Worm (Caenorhabditis elegans): ENCODE data around the gene Y73F8A.36.

The Y73F8A.36 gene

DNA sequence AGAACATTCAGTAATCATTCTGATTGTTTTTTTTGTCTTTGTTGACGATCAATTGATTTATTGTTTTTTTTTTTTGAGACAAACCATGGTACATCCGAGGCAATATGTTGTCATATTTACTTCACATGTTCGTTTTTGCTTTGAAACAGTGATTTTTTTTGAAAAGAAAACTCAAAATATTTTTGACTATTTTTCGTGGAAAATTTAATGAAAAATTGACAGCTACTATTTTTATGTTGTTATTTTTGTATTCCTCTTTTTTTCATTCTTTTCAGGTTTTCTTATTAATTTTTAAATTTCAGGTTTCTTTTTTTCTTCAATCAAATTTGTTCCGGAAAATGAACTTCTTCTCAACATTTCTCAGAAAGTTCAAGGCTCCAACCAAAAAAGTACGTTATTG is at the start of gene Y73F8A.36:
Gene Y73F8A.36 (plus strand): TSS at position 301 of the 400 bp plus-strand sequence.
- TF ChIP-seq egl-27 (tag; optimal IDR thresholded peaks at IDR 0.05) (no peak), sma-3 (GFP tag; optimal IDR thresholded peaks at IDR 0.05) (no peak), crh-2 (tag; optimal IDR thresholded peaks at IDR 0.05) (no peak), ceh-16 (tag; optimal IDR thresholded peaks at IDR 0.05) (no peak), fos-1 (tag; optimal IDR thresholded peaks at IDR 0.05) (no peak), mab-5 (tag; optimal IDR thresholded peaks at IDR 0.05) (no peak), ztf-11 (tag; optimal IDR thresholded peaks at IDR 0.05) (no peak), lin-11 (tag; optimal IDR thresholded peaks at IDR 0.05) (no peak), sma-9 (GFP tag; optimal IDR thresholded peaks at IDR 0.05) (no peak), sma-9 (tag; optimal IDR thresholded peaks at IDR 0.05) (no peak), gmeb-1 (tag; optimal IDR thresholded peaks at IDR 0.05) (no peak), sem-4 (tag; optimal IDR thresholded peaks at IDR 0.05) (no peak), snpc-4 (tag; optimal IDR thresholded peaks at IDR 0.05) (no peak), peb-1 (tag; optimal IDR thresholded peaks at IDR 0.05) (no peak), nhr-129 (tag; optimal IDR thresholded peaks at IDR 0.05) (no peak), unc-62 (GFP tag; optimal IDR thresholded peaks at IDR 0.05) (no peak), blmp-1 (tag; optimal IDR thresholded peaks at IDR 0.05; ENCODE audit: insufficient read depth) (no peak), alr-1 (tag; optimal IDR thresholded peaks at IDR 0.05) (no peak), mbf-1 (tag; optimal IDR thresholded peaks at IDR 0.05) (no peak)

DNA sequence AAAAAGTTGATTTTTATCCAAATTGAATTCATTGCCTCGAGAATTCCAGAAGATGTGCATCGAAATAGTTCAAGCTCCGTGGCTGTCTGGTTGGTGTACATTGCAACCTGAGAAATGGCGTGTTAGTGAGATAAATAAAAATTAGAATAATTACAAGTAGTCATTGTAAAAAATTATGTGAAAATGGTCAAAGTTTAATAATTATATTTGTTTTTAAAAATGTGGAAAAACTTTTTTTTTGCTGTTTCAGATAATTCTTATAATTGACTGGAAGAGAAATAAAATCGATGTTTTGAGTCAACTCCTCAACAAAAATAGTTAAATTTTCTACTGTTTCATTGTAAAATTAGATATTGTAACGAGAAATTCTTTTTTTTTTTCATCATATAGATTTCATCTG is 42.8 kb upstream of the Y73F8A.36 start, which contains the start of gene sra-30:
Gene sra-30 (minus strand): TSS at position 101 of the 400 bp plus-strand sequence.
- TF ChIP-seq fos-1 (tag; optimal IDR thresholded peaks at IDR 0.05), result no peak
- no peak for TF ChIP-seq ztf-1 (GFP tag; conservative IDR thresholded peaks at IDR 0.05)
- TF ChIP-seq elt-1 (tag; optimal IDR thresholded peaks at IDR 0.05), result no peak
- TF ChIP-seq nhr-77 (tag; optimal IDR thresholded peaks at IDR 0.05), result no peak
- TF ChIP-seq nhr-11 (tag; optimal IDR thresholded peaks at IDR 0.05), result no peak
- TF ChIP-seq dmd-4 (tag; optimal IDR thresholded peaks at IDR 0.05), result no peak
- no peak for TF ChIP-seq Y55F3AM.14 (GFP tag; optimal IDR thresholded peaks at IDR 0.05)
- TF ChIP-seq lin-39 (tag; optimal IDR thresholded peaks at IDR 0.05), result no peak
- TF ChIP-seq zag-1 (tag; optimal IDR thresholded peaks at IDR 0.05), result no peak
- TF ChIP-seq ama-1 (optimal IDR thresholded peaks at IDR 0.05), result no peak
- no peak for TF ChIP-seq sma-9 (GFP tag; optimal IDR thresholded peaks at IDR 0.05)
- TF ChIP-seq sma-9 (tag; optimal IDR thresholded peaks at IDR 0.05), result no peak
- no peak for TF ChIP-seq R02D3.7 (tag; optimal IDR thresholded peaks at IDR 0.05)
- no peak for TF ChIP-seq unc-39 (tag; optimal IDR thresholded peaks at IDR 0.05)
- no peak for TF ChIP-seq ztf-11 (tag; optimal IDR thresholded peaks at IDR 0.05)
- TF ChIP-seq F13H6.1 (tag; optimal IDR thresholded peaks at IDR 0.05), result no peak
- TF ChIP-seq lin-13 (GFP tag; optimal IDR thresholded peaks at IDR 0.05), result no peak
- no peak for TF ChIP-seq crh-2 (tag; optimal IDR thresholded peaks at IDR 0.05)
- no peak for TF ChIP-seq ceh-16 (tag; optimal IDR thresholded peaks at IDR 0.05)

DNA sequence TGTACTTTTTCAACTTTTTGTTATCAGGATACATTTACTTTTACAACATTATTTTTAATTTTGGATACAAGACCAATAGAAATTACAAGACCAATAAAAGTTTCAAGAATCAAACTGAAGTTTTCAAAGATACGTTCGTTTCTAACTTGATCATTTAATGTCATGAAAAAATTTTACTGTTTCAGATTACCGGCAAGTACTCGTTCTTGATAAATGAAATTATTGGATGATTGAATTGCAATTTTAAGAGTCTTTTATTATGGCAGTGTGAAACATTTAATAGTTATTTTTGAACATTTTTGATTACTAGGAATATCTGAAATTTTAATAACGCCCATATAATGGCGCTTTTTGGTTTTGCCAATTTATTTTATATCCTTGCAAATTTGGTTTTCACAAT is 39.1 kb upstream of the Y73F8A.36 start:
- TF ChIP-seq lin-39 (tag; optimal IDR thresholded peaks at IDR 0.05), result no peak

DNA sequence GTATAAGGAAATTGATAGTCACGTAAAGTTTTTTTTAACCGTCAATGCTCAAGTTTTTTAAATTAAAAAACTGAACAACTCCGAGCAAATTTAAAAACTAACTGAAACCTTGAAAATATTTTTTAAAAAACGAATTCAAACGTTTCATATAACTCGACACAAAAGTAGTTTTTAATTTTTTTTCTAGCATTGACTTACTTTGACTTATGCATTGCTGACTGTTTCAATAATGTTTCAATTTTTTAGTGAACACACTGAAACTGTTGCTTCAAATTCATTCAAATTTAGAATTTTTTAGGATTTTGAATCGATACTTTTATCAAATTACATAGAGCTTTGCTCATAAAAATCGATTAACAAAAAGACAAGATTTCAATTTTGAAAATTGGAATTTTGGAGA is 35.3 kb upstream of the Y73F8A.36 start:
- no peak for TF ChIP-seq mdl-1 (tag; optimal IDR thresholded peaks at IDR 0.05)
- TF ChIP-seq ceh-16 (tag; optimal IDR thresholded peaks at IDR 0.05), result no peak
- TF ChIP-seq lin-13 (GFP tag; optimal IDR thresholded peaks at IDR 0.05), result no peak
- no peak for TF ChIP-seq F13H6.1 (tag; optimal IDR thresholded peaks at IDR 0.05)
- TF ChIP-seq nhr-129 (tag; optimal IDR thresholded peaks at IDR 0.05), result no peak
- TF ChIP-seq Y55F3AM.14 (GFP tag; optimal IDR thresholded peaks at IDR 0.05), result no peak
- no peak for TF ChIP-seq nhr-6 (tag; optimal IDR thresholded peaks at IDR 0.05)

DNA sequence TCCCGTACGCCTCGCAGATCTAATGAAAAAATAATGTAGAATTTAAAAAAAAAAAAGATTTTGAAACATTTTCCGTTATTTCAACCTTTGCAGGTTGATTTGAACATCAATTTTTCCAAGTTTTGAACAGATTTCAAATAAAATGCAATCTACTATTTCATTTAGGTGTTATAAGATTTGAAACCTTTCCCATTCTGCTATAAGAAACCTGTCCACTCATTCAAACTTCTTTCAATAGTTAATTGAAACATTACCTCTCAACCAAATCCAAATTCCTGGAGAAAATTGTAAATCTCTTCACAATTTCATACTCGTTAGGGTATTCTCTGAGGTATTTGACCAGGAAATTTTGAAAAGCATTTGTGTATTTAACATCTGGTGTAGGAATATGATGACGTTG is 31.1 kb upstream of the Y73F8A.36 start:
- no peak for TF ChIP-seq nhr-11 (tag; optimal IDR thresholded peaks at IDR 0.05)
- no peak for TF ChIP-seq skn-1 (tag; optimal IDR thresholded peaks at IDR 0.05)
- no peak for TF ChIP-seq nhr-237 (tag; optimal IDR thresholded peaks at IDR 0.05)
- TF ChIP-seq sma-9 (GFP tag; optimal IDR thresholded peaks at IDR 0.05), result no peak
- no peak for TF ChIP-seq sma-9 (tag; optimal IDR thresholded peaks at IDR 0.05)
- no peak for TF ChIP-seq snpc-4 (tag; optimal IDR thresholded peaks at IDR 0.05)
- TF ChIP-seq lin-39 (tag; optimal IDR thresholded peaks at IDR 0.05), result no peak
- TF ChIP-seq ZK546.5 (tag; optimal IDR thresholded peaks at IDR 0.05), result no peak
- no peak for TF ChIP-seq elt-3 (tag; optimal IDR thresholded peaks at IDR 0.05)
- no peak for TF ChIP-seq gmeb-1 (tag; optimal IDR thresholded peaks at IDR 0.05)
- TF ChIP-seq ztf-4 (tag; optimal IDR thresholded peaks at IDR 0.05), result no peak
- TF ChIP-seq ama-1 (optimal IDR thresholded peaks at IDR 0.05), result no peak
- no peak for TF ChIP-seq nhr-77 (tag; optimal IDR thresholded peaks at IDR 0.05)
- no peak for TF ChIP-seq nhr-21 (tag; optimal IDR thresholded peaks at IDR 0.05)
- no peak for TF ChIP-seq aly-2 (tag; optimal IDR thresholded peaks at IDR 0.05)
- TF ChIP-seq zag-1 (tag; optimal IDR thresholded peaks at IDR 0.05), result no peak
- TF ChIP-seq elt-1 (tag; optimal IDR thresholded peaks at IDR 0.05), result no peak
- no peak for TF ChIP-seq fos-1 (tag; optimal IDR thresholded peaks at IDR 0.05)
- TF ChIP-seq nhr-10 (tag; optimal IDR thresholded peaks at IDR 0.05), result no peak
- TF ChIP-seq unc-62 (GFP tag; optimal IDR thresholded peaks at IDR 0.05), result no peak
- TF ChIP-seq nhr-129 (tag; optimal IDR thresholded peaks at IDR 0.05), result no peak

All from whole organism, L2 larva.